Fruit fly (Drosophila melanogaster) whole organism, embryonic: ENCODE data around the gene PsGEF.

Source experiments
- Adf1 ChIP-seq: fragments of 200-800 bp; sonication (Bioruptor generic); IDR thresholded peaks from 2 replicates; pipeline ENCODE4 v1.3.6; 2022; ENCODE audit warnings: missing biosample characterization, missing genetic modification characterization
- Aef1 ChIP-seq: fragments of 200-800 bp; sonication (Bioruptor generic); IDR thresholded peaks from 3 replicates; pipeline ENCODE4 v1.3.6; 2022; ENCODE audit warnings: missing biosample characterization, missing genetic modification characterization
- Atf3 ChIP-seq: fragments of 200-800 bp; sonication (Bioruptor generic); optimal IDR thresholded peaks from 3 replicates; lab custom pipeline; 2016; ENCODE audit warnings: missing biosample characterization, missing genetic modification characterization
- Bteb2 ChIP-seq: fragments of 200-800 bp; sonication (Bioruptor generic); optimal IDR thresholded peaks from 2 replicates; lab custom pipeline; 2016; ENCODE audit warnings: missing biosample characterization, missing genetic modification characterization
- CG10431 ChIP-seq: fragments of 200-800 bp; sonication (Bioruptor generic); optimal IDR thresholded peaks from 3 replicates; lab custom pipeline; 2018; ENCODE audit warnings: missing biosample characterization, mild to moderate bottlenecking, missing genetic modification characterization
- CG12155 ChIP-seq: fragments of 200-800 bp; sonication (Bioruptor generic); optimal IDR thresholded peaks from 3 replicates; lab custom pipeline; 2016; ENCODE audit warnings: missing biosample characterization, missing genetic modification characterization
- CG12219 ChIP-seq: fragments of 200-800 bp; sonication (Bioruptor generic); optimal IDR thresholded peaks from 3 replicates; lab custom pipeline; 2018; ENCODE audit warnings: missing biosample characterization, mild to moderate bottlenecking, missing genetic modification characterization
- CG12659 ChIP-seq: fragments of 200-800 bp; sonication (Bioruptor generic); optimal IDR thresholded peaks from 3 replicates; lab custom pipeline; 2017; ENCODE audit warnings: mild to moderate bottlenecking, missing biosample characterization, missing genetic modification reagents, missing genetic modification characterization
- CG12942 ChIP-seq: fragments of 200-800 bp; sonication (Bioruptor generic); optimal IDR thresholded peaks from 3 replicates; lab custom pipeline; 2016; ENCODE audit warnings: missing biosample characterization, missing genetic modification characterization
- CG14014 ChIP-seq: fragments of 200-800 bp; sonication (Bioruptor generic); IDR thresholded peaks from 2 replicates; pipeline ENCODE4 v1.3.6; 2022; ENCODE audit warnings: missing biosample characterization, missing genetic modification characterization
- CG15073 ChIP-seq: fragments of 200-800 bp; sonication (Bioruptor generic); optimal IDR thresholded peaks from 2 replicates; lab custom pipeline; 2016; ENCODE audit warnings: missing biosample characterization, missing genetic modification characterization
- CG16813 ChIP-seq: fragments of 200-800 bp; sonication (Bioruptor generic); IDR thresholded peaks from 3 replicates; pipeline ENCODE4 v1.3.6; 2022; ENCODE audit warnings: missing biosample characterization, missing genetic modification characterization; ENCODE audit not compliant: partially characterized antibody
- CG16863 ChIP-seq: fragments of 200-800 bp; sonication (Bioruptor generic); optimal IDR thresholded peaks from 3 replicates; lab custom pipeline; 2016; ENCODE audit warnings: missing biosample characterization, missing genetic modification characterization
- CG17359 ChIP-seq: fragments of 200-800 bp; sonication (Bioruptor generic); optimal IDR thresholded peaks from 3 replicates; lab custom pipeline; 2018; ENCODE audit warnings: missing biosample characterization, mild to moderate bottlenecking, missing genetic modification characterization, moderate library complexity
- CG17385 ChIP-seq: fragments of 200-800 bp; sonication (Bioruptor generic); optimal IDR thresholded peaks from 3 replicates; lab custom pipeline; 2018; ENCODE audit warnings: missing biosample characterization, mild to moderate bottlenecking, missing genetic modification characterization
- CG17568 ChIP-seq: fragments of 200-800 bp; sonication (Bioruptor generic); optimal IDR thresholded peaks from 2 replicates; lab custom pipeline; 2018; ENCODE audit warnings: missing biosample characterization, mild to moderate bottlenecking, missing genetic modification characterization, moderate library complexity
- CG18764 ChIP-seq: fragments of 200-800 bp; sonication (Bioruptor generic); optimal IDR thresholded peaks from 3 replicates; lab custom pipeline; 2016; ENCODE audit warnings: missing biosample characterization, missing genetic modification characterization
- CG33213 ChIP-seq: fragments of 200-800 bp; sonication (Bioruptor generic); optimal IDR thresholded peaks from 3 replicates; lab custom pipeline; 2016; ENCODE audit warnings: missing biosample characterization, missing genetic modification characterization
- CG3407 ChIP-seq: fragments of 200-800 bp; sonication (Bioruptor generic); optimal IDR thresholded peaks from 2 replicates; lab custom pipeline; 2018; ENCODE audit warnings: missing biosample characterization, mild to moderate bottlenecking, missing genetic modification characterization
- CG4424 ChIP-seq: fragments of 200-800 bp; sonication (Bioruptor generic); optimal IDR thresholded peaks from 3 replicates; lab custom pipeline; 2016; ENCODE audit warnings: missing biosample characterization, missing genetic modification characterization
- CG4854 ChIP-seq: fragments of 200-800 bp; sonication (Bioruptor generic); optimal IDR thresholded peaks from 2 replicates; lab custom pipeline; 2016; ENCODE audit warnings: missing biosample characterization, missing genetic modification characterization, inconsistent platforms
- CG7556 ChIP-seq: fragments of 200-800 bp; sonication (Bioruptor generic); optimal IDR thresholded peaks from 2 replicates; lab custom pipeline; 2017; ENCODE audit warnings: missing biosample characterization, mild to moderate bottlenecking, missing genetic modification characterization
- CG7928 ChIP-seq: fragments of 200-800 bp; sonication (Bioruptor generic); optimal IDR thresholded peaks from 2 replicates; lab custom pipeline; 2017; ENCODE audit warnings: missing biosample characterization, mild to moderate bottlenecking, missing genetic modification characterization
- CG7963 ChIP-seq: fragments of 200-800 bp; sonication (Bioruptor generic); IDR thresholded peaks from 3 replicates; pipeline ENCODE4 v1.3.6; 2022; ENCODE audit warnings: missing biosample characterization, missing genetic modification characterization; ENCODE audit not compliant: partially characterized antibody
- CG9727 ChIP-seq: fragments of 200-800 bp; sonication (Bioruptor generic); optimal IDR thresholded peaks from 3 replicates; lab custom pipeline; 2017; ENCODE audit warnings: missing biosample characterization, mild to moderate bottlenecking, missing genetic modification characterization
- Hey ChIP-seq: fragments of 200-800 bp; sonication (Bioruptor generic); optimal IDR thresholded peaks from 3 replicates; lab custom pipeline; 2018; ENCODE audit warnings: missing biosample characterization, mild to moderate bottlenecking, missing genetic modification characterization
- Lim3 ChIP-seq: fragments of 200-800 bp; sonication (Bioruptor generic); IDR thresholded peaks from 2 replicates; pipeline ENCODE4 v1.3.6; 2022; ENCODE audit warnings: missing biosample characterization, missing genetic modification characterization
- TFAM ChIP-seq: fragments of 200-800 bp; sonication (Bioruptor generic); optimal IDR thresholded peaks from 2 replicates; lab custom pipeline; 2017; ENCODE audit warnings: missing biosample characterization, missing genetic modification characterization, inconsistent platforms
- Trl ChIP-seq, 3 experiments: fragments of >200 bp in 2 of 3; fragments of 200-800 bp in 1 of 3; sonication (Bioruptor generic) in 1 of 3; optimal IDR thresholded peaks; 2 replicates in 1 of 3; 3 replicates in 2 of 3; lab custom pipeline; 2016 to 2017; ENCODE audit warnings: missing biosample characterization in 1 of 3, missing genetic modification characterization in 1 of 3
- ap ChIP-seq: fragments of 200-800 bp; sonication (Bioruptor generic); IDR thresholded peaks from 2 replicates; pipeline ENCODE4 v1.3.6; 2022; ENCODE audit warnings: missing biosample characterization, missing genetic modification characterization
- bowl ChIP-seq: fragments of 200-800 bp; sonication (Bioruptor generic); IDR thresholded peaks from 2 replicates; pipeline ENCODE4 v1.3.6; 2022; ENCODE audit warnings: missing biosample characterization, missing genetic modification characterization
- ci ChIP-seq: fragments of 200-800 bp; sonication (Bioruptor generic); IDR thresholded peaks from 3 replicates; pipeline ENCODE4 v1.3.6; 2022; ENCODE audit warnings: missing biosample characterization, missing genetic modification characterization
- dati ChIP-seq: fragments of 200-800 bp; sonication (Bioruptor generic); IDR thresholded peaks from 2 replicates; pipeline ENCODE4 v1.3.6; 2022; ENCODE audit warnings: missing biosample characterization, missing genetic modification characterization
- dmrt99B ChIP-seq: fragments of 200-800 bp; sonication (Bioruptor generic); optimal IDR thresholded peaks from 2 replicates; lab custom pipeline; 2018; ENCODE audit warnings: missing biosample characterization, mild to moderate bottlenecking, missing genetic modification characterization, moderate library complexity
- fu2 ChIP-seq: fragments of 200-800 bp; sonication (Bioruptor generic); optimal IDR thresholded peaks from 2 replicates; lab custom pipeline; 2016; ENCODE audit warnings: missing biosample characterization, missing genetic modification characterization
- gcm ChIP-seq: fragments of 200-800 bp; sonication (Bioruptor generic); optimal IDR thresholded peaks from 2 replicates; lab custom pipeline; 2019; ENCODE audit warnings: missing biosample characterization, mild to moderate bottlenecking, missing genetic modification characterization, moderate library complexity
- gsb ChIP-seq: fragments of 200-800 bp; sonication (Bioruptor generic); IDR thresholded peaks from 2 replicates; pipeline ENCODE4 v1.3.6; 2022; ENCODE audit warnings: missing biosample characterization, missing genetic modification characterization
- insv ChIP-seq, 2 experiments: fragments of 200-800 bp; sonication (Bioruptor generic); optimal IDR thresholded peaks; 3 replicates each; lab custom pipeline; 2016 to 2018; ENCODE audit warnings: missing biosample characterization in 2 of 2, missing genetic modification characterization in 2 of 2
- lab ChIP-seq: fragments of 200-800 bp; sonication (Bioruptor generic); optimal IDR thresholded peaks from 3 replicates; lab custom pipeline; 2017; ENCODE audit warnings: missing biosample characterization, missing genetic modification characterization, mild to moderate bottlenecking, moderate library complexity, missing genetic modification reagents
- org-1 ChIP-seq: fragments of 200-800 bp; sonication (Bioruptor generic); optimal IDR thresholded peaks from 2 replicates; lab custom pipeline; 2017; ENCODE audit warnings: missing biosample characterization, missing genetic modification characterization
- peb ChIP-seq: fragments of 200-800 bp; sonication (Bioruptor generic); IDR thresholded peaks from 2 replicates; pipeline ENCODE4 v1.3.6; 2022; ENCODE audit warnings: missing biosample characterization, missing genetic modification characterization
- phol ChIP-seq: fragments of 200-800 bp; sonication (Bioruptor generic); optimal IDR thresholded peaks from 3 replicates; lab custom pipeline; 2018; ENCODE audit warnings: missing biosample characterization, mild to moderate bottlenecking, missing genetic modification characterization, moderate library complexity
- pita ChIP-seq: fragments of 200-800 bp; sonication (Bioruptor generic); optimal IDR thresholded peaks from 2 replicates; lab custom pipeline; 2017; ENCODE audit warnings: missing biosample characterization, mild to moderate bottlenecking, missing genetic modification characterization
- run ChIP-seq: fragments of 200-800 bp; sonication (Bioruptor generic); optimal IDR thresholded peaks from 3 replicates; lab custom pipeline; 2018; ENCODE audit warnings: missing biosample characterization, mild to moderate bottlenecking, missing genetic modification characterization
- sens-2 ChIP-seq: fragments of 200-800 bp; sonication (Bioruptor generic); IDR thresholded peaks from 2 replicates; pipeline ENCODE4 v1.3.6; 2022; ENCODE audit warnings: missing biosample characterization, missing genetic modification characterization
- shn ChIP-seq: fragments of 200-800 bp; sonication (Bioruptor generic); optimal IDR thresholded peaks from 3 replicates; lab custom pipeline; 2016; ENCODE audit warnings: missing biosample characterization, missing genetic modification characterization
- tap ChIP-seq: fragments of 200-800 bp; optimal IDR thresholded peaks from 3 replicates; lab custom pipeline; 2019; ENCODE audit warnings: missing biosample characterization, mild to moderate bottlenecking, missing genetic modification characterization, moderate library complexity
- trem ChIP-seq: fragments of 200-800 bp; optimal IDR thresholded peaks from 3 replicates; lab custom pipeline; 2019; ENCODE audit warnings: missing biosample characterization, mild to moderate bottlenecking, missing genetic modification characterization, moderate library complexity
- tx ChIP-seq: fragments of 200-800 bp; sonication (Bioruptor generic); optimal IDR thresholded peaks from 2 replicates; lab custom pipeline; 2016; ENCODE audit warnings: missing biosample characterization, missing genetic modification characterization
- vnd ChIP-seq: fragments of 200-800 bp; sonication (Bioruptor generic); IDR thresholded peaks from 3 replicates; pipeline ENCODE4 v1.3.6; 2022; ENCODE audit warnings: missing biosample characterization, missing genetic modification characterization; ENCODE audit not compliant: partially characterized antibody

PsGEF gene

DNA sequence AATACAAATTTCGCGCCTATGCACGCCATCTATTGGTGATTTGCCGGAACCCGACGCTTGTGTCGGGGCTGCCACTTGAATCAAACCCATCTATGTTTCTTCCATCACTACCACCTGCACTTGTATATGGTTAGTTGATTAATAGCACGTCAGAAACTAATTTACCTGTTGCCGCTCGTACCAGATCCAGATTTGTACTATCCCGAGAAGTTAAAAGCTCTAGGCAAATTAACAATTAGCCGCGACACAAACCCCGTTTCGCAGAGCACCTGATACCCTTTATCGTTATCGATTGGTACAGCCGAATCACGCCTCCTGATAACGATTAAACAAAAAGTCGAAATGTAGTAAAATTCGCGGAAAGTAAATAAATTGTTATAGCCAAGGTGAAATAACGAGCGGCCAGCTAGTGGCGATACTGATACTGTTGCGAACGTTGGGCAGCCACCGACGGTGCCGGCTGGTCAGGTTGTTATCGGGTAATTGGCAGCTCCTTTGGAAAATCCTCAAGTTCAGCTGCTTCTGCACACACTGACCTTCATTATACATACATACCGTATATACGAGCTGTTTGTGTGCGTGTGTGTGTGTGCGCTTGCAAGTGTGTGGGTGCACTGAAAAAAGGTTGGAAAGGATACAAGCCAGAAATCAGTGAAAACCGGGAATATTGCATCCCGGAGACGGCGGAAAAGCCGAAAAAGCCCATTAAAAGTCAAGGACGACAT lies 47.3 kb downstream of the PsGEF start (continued):
- TF ChIP-seq dmrt99B (tag; lab: Kevin White, UChicago) (no peak), shn (GFP tag; lab: Kevin White, UChicago) (no peak), lab (GFP tag; lab: Kevin White, UChicago) (no peak), vnd (GFP tag; lab: Robert Waterston, UW) (peak; percentile 49; the same call in 2 of the 3 replicates), CG10431 (GFP tag; lab: Kevin White, UChicago) (no peak), CG4424 (GFP tag; lab: Kevin White, UChicago) (no peak), CG4854 (GFP tag; lab: Kevin White, UChicago) (no peak), CG12219 (GFP tag; lab: Kevin White, UChicago) (no peak), sens-2 (GFP tag; lab: Robert Waterston, UW) (no peak), CG14014 (GFP tag; lab: Robert Waterston, UW) (no peak), CG12155 (GFP tag; lab: Kevin White, UChicago) (no peak), Bteb2 (no peak), ci (GFP tag; lab: Robert Waterston, UW) (no peak), CG17568 (GFP tag; lab: Kevin White, UChicago) (no peak), ap (no peak), CG9727 (no peak), CG15073 (GFP tag; lab: Kevin White, UChicago) (no peak), phol (peak; percentile 38), CG3407 (GFP tag; lab: Kevin White, UChicago) (no peak), Trl (optimal IDR thresholded peaks at IDR 0.05; lab: Kevin White, UChicago) (no peak), Trl (GFP tag; optimal IDR thresholded peaks at IDR 0.05; lab: Kevin White, UChicago) (no peak), Atf3 (GFP tag; lab: Kevin White, UChicago) (no peak), Aef1 (GFP tag; lab: Robert Waterston, UW) (no peak), peb (GFP tag; lab: Robert Waterston, UW) (no peak), tx (no peak), dati (GFP tag; lab: Robert Waterston, UW) (no peak), CG16813 (GFP tag; lab: Robert Waterston, UW) (peak; percentile 69), CG7928 (GFP tag; lab: Kevin White, UChicago) (no peak), Adf1 (GFP tag; lab: Robert Waterston, UW) (0 out of 2 replicates have a peak, but pooled peaks have one; percentile 9), CG7963 (peak; percentile 70), bowl (GFP tag; lab: Robert Waterston, UW) (no peak), CG17359 (tag; lab: Kevin White, UChicago) (no peak), pita (GFP tag; lab: Kevin White, UChicago) (peak; percentile 82), CG17385 (GFP tag; lab: Kevin White, UChicago) (no peak), Hey (tag; lab: Kevin White, UChicago) (no peak), gcm (GFP tag; lab: Kevin White, UChicago) (no peak), org-1 (GFP tag; lab: Kevin White, UChicago) (no peak), tap (tag; lab: Kevin White, UChicago) (no peak), CG18764 (no peak), CG33213 (no peak), CG16863 (no peak), run (tag; lab: Kevin White, UChicago) (no peak), insv (GFP tag; optimal IDR thresholded peaks at IDR 0.05; lab: Kevin White, UChicago) (peak in 1 of 2 experiments; percentile 32), TFAM (GFP tag; lab: Kevin White, UChicago) (no peak), CG7556 (GFP tag; lab: Kevin White, UChicago) (no peak), trem (peak; percentile 97), gsb (no peak), Lim3 (GFP tag; lab: Robert Waterston, UW) (no peak), fu2 (GFP tag; lab: Kevin White, UChicago) (no peak), CG12942 (GFP tag; lab: Kevin White, UChicago) (no peak), CG12659 (GFP tag; lab: Kevin White, UChicago) (peak; percentile 38)
